Fruit fly (Drosophila melanogaster): ENCODE measurements around the gene Deaf1.

The Deaf1 gene

DNA sequence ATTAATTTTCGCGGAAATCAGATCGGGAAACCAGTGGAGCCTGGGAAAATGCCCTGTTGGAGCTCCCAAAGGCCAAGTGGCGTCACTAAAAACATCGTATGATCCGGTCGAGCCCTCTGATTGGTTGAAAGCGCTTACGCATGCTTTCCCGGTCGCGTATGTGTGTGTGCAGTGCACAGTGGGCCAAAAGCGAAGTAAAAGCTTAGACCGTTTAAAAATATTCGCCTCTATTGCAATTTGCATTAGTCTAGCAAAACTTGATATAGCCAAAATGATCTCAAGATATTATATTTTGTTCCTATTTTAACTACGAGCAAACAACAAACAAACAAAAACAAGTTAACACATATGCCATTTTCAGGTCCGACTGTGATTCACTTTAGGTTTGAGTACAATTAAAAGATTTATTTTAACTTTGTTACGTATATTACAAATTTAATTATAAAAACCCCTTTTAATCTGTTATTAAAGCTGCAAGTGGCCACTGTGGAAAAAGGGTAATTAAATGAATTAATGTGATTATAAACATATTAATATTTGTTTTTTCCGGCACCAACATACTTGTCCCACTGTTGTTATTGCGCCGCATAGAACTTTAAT lies 23.7 kb upstream of the Deaf1 start (continued):
- TF ChIP-seq CHES-1-like (GFP tag; optimal IDR thresholded peaks at IDR 0.05) (peak; percentile 66), pfk (GFP tag; optimal IDR thresholded peaks at IDR 0.05) (peak; percentile 16), CG3163 (GFP tag; optimal IDR thresholded peaks at IDR 0.05) (no peak), Awh (GFP tag; IDR thresholded peaks at IDR 0.05) (peak; percentile 68), Ets97D (GFP tag; optimal IDR thresholded peaks at IDR 0.05) (peak; percentile 44), Med (GFP tag) (peak; percentile 96), CG15011 (GFP tag; optimal IDR thresholded peaks at IDR 0.05) (peak; percentile 88), fd102C (GFP tag; optimal IDR thresholded peaks at IDR 0.05) (no peak), CG3726 (GFP tag; IDR thresholded peaks at IDR 0.05) (no peak), Tbp (GFP tag; optimal IDR thresholded peaks at IDR 0.05) (no peak), lola (GFP tag; optimal IDR thresholded peaks at IDR 0.05) (peak in 1 of 3 experiments; percentile 77), CG11398 (GFP tag; optimal IDR thresholded peaks at IDR 0.05) (peak; percentile 27), lab (GFP tag; optimal IDR thresholded peaks at IDR 0.05) (peak; percentile 91), CG7372 (GFP tag; IDR thresholded peaks at IDR 0.05) (peak; percentile 58), Mes4 (GFP tag; optimal IDR thresholded peaks at IDR 0.05) (peak; percentile 71), eve (GFP tag; optimal IDR thresholded peaks at IDR 0.05) (no peak), CG4424 (GFP tag; optimal IDR thresholded peaks at IDR 0.05) (peak; percentile 86), CG10543 (GFP tag; optimal IDR thresholded peaks at IDR 0.05) (peak; percentile 96), ara (GFP tag; IDR thresholded peaks at IDR 0.05) (peak; percentile 54; the same call in 1 of the 2 replicates), CG11085 (GFP tag; IDR thresholded peaks at IDR 0.05) (0 out of 2 replicates have a peak, but pooled peaks have one; percentile 31), pan (optimal IDR thresholded peaks at IDR 0.05) (no peak), pan (GFP tag; optimal IDR thresholded peaks at IDR 0.05 in 1 of 2, IDR thresholded peaks at IDR 0.05 in 1 of 2) (peak in 1 of 2 experiments; percentile 65), CG8944 (GFP tag; optimal IDR thresholded peaks at IDR 0.05) (peak; percentile 47), sd (tag; optimal IDR thresholded peaks at IDR 0.05) (no peak), Antp (GFP tag; optimal IDR thresholded peaks at IDR 0.05) (peak; percentile 76), CG33557 (GFP tag; optimal IDR thresholded peaks at IDR 0.05) (peak; percentile 72), zfh1 (GFP tag; IDR thresholded peaks at IDR 0.05) (peak; percentile 74), bowl (GFP tag; IDR thresholded peaks at IDR 0.05) (no peak; the same call in 1 of the 2 replicates), jumu (GFP tag; optimal IDR thresholded peaks at IDR 0.05) (peak; percentile 65), HLH4C (GFP tag; IDR thresholded peaks at IDR 0.05; ENCODE audit: partially characterized antibody) (peak; percentile 42; the same call in 1 of the 3 replicates), Atf3 (GFP tag; optimal IDR thresholded peaks at IDR 0.05) (peak; percentile 48), schlank (tag; optimal IDR thresholded peaks at IDR 0.05) (peak; percentile 75), crp (GFP tag; optimal IDR thresholded peaks at IDR 0.05) (no peak), onecut (GFP tag; IDR thresholded peaks at IDR 0.05) (peak; percentile 76), CG10654 (GFP tag; optimal IDR thresholded peaks at IDR 0.05) (peak; percentile 44), CG42726 (GFP tag; IDR thresholded peaks at IDR 0.05; ENCODE audit: partially characterized antibody) (no peak), az2 (GFP tag; optimal IDR thresholded peaks at IDR 0.05) (peak; percentile 82), sim (GFP tag; IDR thresholded peaks at IDR 0.05) (peak; percentile 56; the same call in 1 of the 2 replicates), NC2α (GFP tag; optimal IDR thresholded peaks at IDR 0.05) (no peak), CG12219 (GFP tag; optimal IDR thresholded peaks at IDR 0.05) (peak; percentile 81), dmrt99B (tag; optimal IDR thresholded peaks at IDR 0.05) (peak; percentile 91), CG4404 (GFP tag; IDR thresholded peaks at IDR 0.05) (0 out of 2 replicates have a peak, but pooled peaks have one; percentile 32), Dll (GFP tag; IDR thresholded peaks at IDR 0.05; ENCODE audit: partially characterized antibody) (peak; percentile 33; the same call in 1 of the 4 replicates), CG9876 (GFP tag; optimal IDR thresholded peaks at IDR 0.05) (peak; percentile 12), CG13123 (GFP tag; optimal IDR thresholded peaks at IDR 0.05) (peak; percentile 30), Kr (GFP tag; optimal IDR thresholded peaks at IDR 0.05) (no peak), gem (tag; optimal IDR thresholded peaks at IDR 0.05) (peak; percentile 91), CG12299 (tag; optimal IDR thresholded peaks at IDR 0.05) (peak; percentile 80), CG10321 (GFP tag; IDR thresholded peaks at IDR 0.05) (0 out of 2 replicates have a peak, but pooled peaks have one; percentile 35)

Data from whole organism, embryonic.